Fruit fly (Drosophila melanogaster) whole organism, embryonic: ENCODE results near the gene Nph.

ENCODE experiments used
- Bgb ChIP-seq: fragments of 200-800 bp; sonication (Bioruptor generic); IDR thresholded peaks from 2 replicates; pipeline ENCODE4 v1.3.6; 2022; ENCODE audit warnings: missing biosample characterization, missing genetic modification characterization; ENCODE audit not compliant: partially characterized antibody
- CG11695 ChIP-seq: fragments of 200-800 bp; sonication (Bioruptor generic); IDR thresholded peaks from 3 replicates; pipeline ENCODE4 v1.3.6; 2022; ENCODE audit warnings: missing biosample characterization, missing genetic modification characterization
- CG12155 ChIP-seq: fragments of 200-800 bp; sonication (Bioruptor generic); optimal IDR thresholded peaks from 3 replicates; lab custom pipeline; 2016; ENCODE audit warnings: missing biosample characterization, missing genetic modification characterization
- CG1233 ChIP-seq: fragments of 200-800 bp; sonication (Bioruptor generic); optimal IDR thresholded peaks from 4 replicates; lab custom pipeline; 2018; ENCODE audit warnings: missing biosample characterization, mild to moderate bottlenecking, missing genetic modification characterization
- CG12391 ChIP-seq: fragments of 200-800 bp; sonication (Bioruptor generic); optimal IDR thresholded peaks from 3 replicates; lab custom pipeline; 2018; ENCODE audit warnings: missing biosample characterization, mild to moderate bottlenecking, missing genetic modification characterization, moderate library complexity
- CG13287 ChIP-seq: fragments of 200-800 bp; sonication (Bioruptor generic); IDR thresholded peaks from 2 replicates; pipeline ENCODE4 v1.3.6; 2022; ENCODE audit warnings: missing biosample characterization, missing genetic modification characterization; ENCODE audit not compliant: partially characterized antibody
- CG13775 ChIP-seq: fragments of 200-800 bp; sonication (Bioruptor generic); optimal IDR thresholded peaks from 3 replicates; lab custom pipeline; 2017; ENCODE audit warnings: missing biosample characterization, mild to moderate bottlenecking, missing genetic modification characterization
- CG1529 ChIP-seq: fragments of 200-800 bp; sonication (Bioruptor generic); optimal IDR thresholded peaks from 3 replicates; lab custom pipeline; 2018; ENCODE audit warnings: missing biosample characterization, missing genetic modification characterization
- CG16813 ChIP-seq: fragments of 200-800 bp; sonication (Bioruptor generic); IDR thresholded peaks from 3 replicates; pipeline ENCODE4 v1.3.6; 2022; ENCODE audit warnings: missing biosample characterization, missing genetic modification characterization; ENCODE audit not compliant: partially characterized antibody
- CG2875 ChIP-seq: fragments of 200-800 bp; sonication (Bioruptor generic); optimal IDR thresholded peaks from 2 replicates; lab custom pipeline; 2017; ENCODE audit warnings: missing biosample characterization, mild to moderate bottlenecking, missing genetic modification characterization, missing genetic modification reagents
- CG3726 ChIP-seq: fragments of 200-800 bp; sonication (Bioruptor generic); IDR thresholded peaks from 3 replicates; pipeline ENCODE4, ENCODE4 v1.3.6; 2022; ENCODE audit warnings: missing biosample characterization, missing genetic modification characterization
- CG4404 ChIP-seq: fragments of 200-800 bp; sonication (Bioruptor generic); IDR thresholded peaks from 2 replicates; pipeline ENCODE4 v1.3.6; 2022; ENCODE audit warnings: missing biosample characterization, missing genetic modification characterization
- CG4707 ChIP-seq: fragments of 200-800 bp; sonication (Bioruptor generic); optimal IDR thresholded peaks from 2 replicates; lab custom pipeline; 2018; ENCODE audit warnings: missing biosample characterization, mild to moderate bottlenecking, missing genetic modification characterization, moderate library complexity
- CG5180 ChIP-seq: fragments of 200-800 bp; sonication (Bioruptor generic); optimal IDR thresholded peaks from 3 replicates; lab custom pipeline; 2017; ENCODE audit warnings: missing biosample characterization, missing genetic modification characterization, mild to moderate bottlenecking, moderate library complexity, missing genetic modification reagents
- CG6272 ChIP-seq: fragments of 200-800 bp; sonication (Bioruptor generic); IDR thresholded peaks from 2 replicates; pipeline ENCODE4 v1.3.6; 2022; ENCODE audit warnings: missing biosample characterization, missing genetic modification characterization
- CG8089 ChIP-seq: fragments of 200-800 bp; sonication (Bioruptor generic); optimal IDR thresholded peaks from 3 replicates; lab custom pipeline; 2016; ENCODE audit warnings: missing biosample characterization, missing genetic modification characterization
- CG8924 ChIP-seq: fragments of 200-800 bp; optimal IDR thresholded peaks from 3 replicates; lab custom pipeline; 2019; ENCODE audit warnings: missing biosample characterization, mild to moderate bottlenecking, missing genetic modification characterization, moderate library complexity
- CG8944 ChIP-seq: fragments of 200-800 bp; sonication (Bioruptor generic); optimal IDR thresholded peaks from 3 replicates; lab custom pipeline; 2016; ENCODE audit warnings: missing biosample characterization, missing genetic modification characterization
- Dll ChIP-seq: fragments of 200-800 bp; sonication (Bioruptor generic); IDR thresholded peaks from 4 replicates; pipeline ENCODE4 v1.3.6; 2022; ENCODE audit warnings: missing biosample characterization, missing genetic modification characterization; ENCODE audit not compliant: partially characterized antibody
- Doc3 ChIP-seq: fragments of 200-800 bp; sonication (Bioruptor generic); IDR thresholded peaks from 3 replicates; pipeline ENCODE4 v1.3.6; 2022; ENCODE audit warnings: missing biosample characterization, missing genetic modification characterization; ENCODE audit not compliant: partially characterized antibody
- Drgx ChIP-seq: fragments of 200-800 bp; sonication (Bioruptor generic); IDR thresholded peaks from 2 replicates; pipeline ENCODE4 v1.3.6; 2022; ENCODE audit warnings: missing biosample characterization, missing genetic modification characterization
- Fer1 ChIP-seq: fragments of 200-800 bp; sonication (Bioruptor generic); optimal IDR thresholded peaks from 2 replicates; lab custom pipeline; 2017; ENCODE audit warnings: missing biosample characterization, mild to moderate bottlenecking, missing genetic modification characterization
- Lpt ChIP-seq: fragments of >200 bp; optimal IDR thresholded peaks from 2 replicates; lab custom pipeline; 2018; ENCODE audit warnings: missing biosample characterization, missing genetic modification characterization
- MTF-1 ChIP-seq: fragments of 200-800 bp; sonication (Bioruptor generic); optimal IDR thresholded peaks from 2 replicates; lab custom pipeline; 2018; ENCODE audit warnings: missing biosample characterization, mild to moderate bottlenecking, missing genetic modification characterization, borderline replicate concordance
- Neu2 ChIP-seq: fragments of 200-800 bp; sonication (Bioruptor generic); optimal IDR thresholded peaks from 3 replicates; lab custom pipeline; 2016; ENCODE audit warnings: missing biosample characterization, missing genetic modification characterization, borderline replicate concordance
- Nf-YC ChIP-seq: fragments of 200-800 bp; optimal IDR thresholded peaks from 3 replicates; lab custom pipeline; 2019; ENCODE audit warnings: missing biosample characterization, mild to moderate bottlenecking, missing genetic modification characterization, moderate library complexity
- Ptx1 ChIP-seq: fragments of 200-800 bp; sonication (Bioruptor generic); IDR thresholded peaks from 2 replicates; pipeline ENCODE4 v1.3.6; 2022; ENCODE audit warnings: missing biosample characterization, missing genetic modification characterization
- Scr ChIP-seq: fragments of 200-800 bp; sonication (Bioruptor generic); IDR thresholded peaks from 2 replicates; pipeline ENCODE4 v1.3.6; 2022; ENCODE audit warnings: missing biosample characterization, missing genetic modification characterization; ENCODE audit not compliant: partially characterized antibody
- Xbp1 ChIP-seq: fragments of 200-800 bp; sonication (Bioruptor generic); optimal IDR thresholded peaks from 3 replicates; lab custom pipeline; 2016; ENCODE audit warnings: missing biosample characterization, mild to moderate bottlenecking, missing genetic modification characterization
- ap ChIP-seq: fragments of 200-800 bp; sonication (Bioruptor generic); IDR thresholded peaks from 2 replicates; pipeline ENCODE4 v1.3.6; 2022; ENCODE audit warnings: missing biosample characterization, missing genetic modification characterization
- caup ChIP-seq: fragments of 200-800 bp; sonication (Bioruptor generic); optimal IDR thresholded peaks from 3 replicates; lab custom pipeline; 2017; ENCODE audit warnings: missing biosample characterization, mild to moderate bottlenecking, missing genetic modification characterization, moderate library complexity; ENCODE audit not compliant: severe bottlenecking
- chif ChIP-seq, 2 experiments: fragments of 200-800 bp; sonication (Bioruptor generic); optimal IDR thresholded peaks; 3 replicates each; lab custom pipeline; 2016; ENCODE audit warnings: missing biosample characterization in 2 of 2, missing genetic modification characterization in 2 of 2
- chm ChIP-seq: fragments of 200-800 bp; sonication (Bioruptor generic); IDR thresholded peaks from 2 replicates; pipeline ENCODE4 v1.3.6; 2022; ENCODE audit warnings: missing biosample characterization, missing genetic modification characterization
- ci ChIP-seq: fragments of 200-800 bp; sonication (Bioruptor generic); IDR thresholded peaks from 3 replicates; pipeline ENCODE4 v1.3.6; 2022; ENCODE audit warnings: missing biosample characterization, missing genetic modification characterization
- dysf ChIP-seq: fragments of 200-800 bp; sonication (Bioruptor generic); IDR thresholded peaks from 3 replicates; pipeline ENCODE4 v1.3.6; 2022; ENCODE audit warnings: missing biosample characterization, missing genetic modification characterization
- gce ChIP-seq: fragments of 200-800 bp; sonication (Bioruptor generic); IDR thresholded peaks from 3 replicates; pipeline ENCODE4 v1.3.6; 2022; ENCODE audit warnings: missing biosample characterization, missing genetic modification characterization
- gcm2 ChIP-seq: fragments of 200-800 bp; sonication (Bioruptor generic); optimal IDR thresholded peaks from 2 replicates; lab custom pipeline; 2016; ENCODE audit warnings: missing biosample characterization, missing genetic modification characterization
- ken ChIP-seq: fragments of 200-800 bp; sonication (Bioruptor generic); IDR thresholded peaks from 3 replicates; pipeline ENCODE4 v1.3.6; 2022; ENCODE audit warnings: missing biosample characterization, missing genetic modification characterization
- kni ChIP-seq: fragments of 200-800 bp; sonication (Bioruptor generic); optimal IDR thresholded peaks from 3 replicates; lab custom pipeline; 2017; ENCODE audit warnings: mild to moderate bottlenecking, missing biosample characterization, missing genetic modification reagents, missing genetic modification characterization
- lab ChIP-seq: fragments of 200-800 bp; sonication (Bioruptor generic); optimal IDR thresholded peaks from 3 replicates; lab custom pipeline; 2017; ENCODE audit warnings: missing biosample characterization, missing genetic modification characterization, mild to moderate bottlenecking, moderate library complexity, missing genetic modification reagents
- lilli ChIP-seq: fragments of 200-800 bp; sonication (Bioruptor generic); optimal IDR thresholded peaks from 3 replicates; lab custom pipeline; 2016; ENCODE audit warnings: missing biosample characterization, missing genetic modification characterization
- pho ChIP-seq: fragments of 200-800 bp; sonication (Bioruptor generic); optimal IDR thresholded peaks from 2 replicates; lab custom pipeline; 2016; ENCODE audit warnings: missing biosample characterization, missing genetic modification characterization
- psq ChIP-seq: fragments of 200-800 bp; sonication (Bioruptor generic); optimal IDR thresholded peaks from 2 replicates; lab custom pipeline; 2017; ENCODE audit warnings: missing biosample characterization, missing genetic modification characterization
- pzg ChIP-seq: fragments of 200-800 bp; sonication (Bioruptor generic); optimal IDR thresholded peaks from 3 replicates; lab custom pipeline; 2018; ENCODE audit warnings: missing biosample characterization, mild to moderate bottlenecking, missing genetic modification characterization, moderate library complexity
- ranshi ChIP-seq: fragments of 200-800 bp; sonication (Bioruptor generic); IDR thresholded peaks from 2 replicates; pipeline ENCODE4 v1.3.6; 2022; ENCODE audit warnings: missing biosample characterization, missing genetic modification characterization
- sna ChIP-seq: fragments of 200-800 bp; sonication (Bioruptor generic); IDR thresholded peaks from 2 replicates; pipeline ENCODE4 v1.3.6; 2022; ENCODE audit warnings: missing biosample characterization, missing genetic modification characterization; ENCODE audit not compliant: partially characterized antibody
- vvl ChIP-seq: fragments of 200-800 bp; sonication (Bioruptor generic); IDR thresholded peaks from 2 replicates; pipeline ENCODE4 v1.3.6; 2022; ENCODE audit warnings: missing biosample characterization, missing genetic modification characterization

Gene Nph

dm6 chr3R:30046029-30047001 lies 41.7 kb upstream of the Nph start, which contains the start of the genes RpL32 and CG7943 (continued):
- TF ChIP-seq Dll (GFP tag; lab: Robert Waterston, UW) = peak; percentile 100
- TF ChIP-seq sna = peak; percentile 100
- peak; percentile 86 for TF ChIP-seq CG1233
- peak; percentile 92 for TF ChIP-seq CG12391
- peak; percentile 95 for TF ChIP-seq Fer1 (GFP tag; lab: Kevin White, UChicago)
- peak; percentile 92 for TF ChIP-seq MTF-1 (GFP tag; lab: Kevin White, UChicago)
- TF ChIP-seq CG4707 = peak; percentile 80
- peak; percentile 62 for TF ChIP-seq psq (GFP tag; lab: Kevin White, UChicago)
- peak; percentile 92 for TF ChIP-seq pzg (GFP tag; lab: Kevin White, UChicago)
- peak; percentile 97 for TF ChIP-seq ranshi (GFP tag; lab: Robert Waterston, UW)
- peak; percentile 86 for TF ChIP-seq Nf-YC (tag; lab: Kevin White, UChicago)
- peak; percentile 85 for TF ChIP-seq gcm2
- peak; percentile 95 for TF ChIP-seq CG6272 (GFP tag; lab: Robert Waterston, UW)
- peak; percentile 96 for TF ChIP-seq dysf
- peak; percentile 92 for TF ChIP-seq kni (GFP tag; lab: Kevin White, UChicago)
- TF ChIP-seq CG13287 = peak; percentile 100
- peak; percentile 92 for TF ChIP-seq ap (GFP tag; lab: Robert Waterston, UW)
- TF ChIP-seq CG4404 (GFP tag; lab: Robert Waterston, UW) = peak; percentile 93
- TF ChIP-seq CG8089 (GFP tag; lab: Kevin White, UChicago) = peak; percentile 91
- TF ChIP-seq Lpt (GFP tag; lab: Kevin White, UChicago) = no peak
- TF ChIP-seq Bgb (GFP tag; lab: Robert Waterston, UW) = peak; percentile 100
- TF ChIP-seq CG12155 (GFP tag; lab: Kevin White, UChicago) = peak; percentile 78
- peak; percentile 97 for TF ChIP-seq CG8944 (GFP tag; lab: Kevin White, UChicago)
- TF ChIP-seq vvl (GFP tag; lab: Robert Waterston, UW) = peak; percentile 97
- TF ChIP-seq CG1529 (GFP tag; lab: Kevin White, UChicago) = peak; percentile 71
- TF ChIP-seq Neu2 (GFP tag; lab: Kevin White, UChicago) = peak; percentile 86
- TF ChIP-seq Doc3 (GFP tag; lab: Robert Waterston, UW) = peak; percentile 100
- peak; percentile 72 for TF ChIP-seq CG5180 (GFP tag; lab: Kevin White, UChicago)
- TF ChIP-seq lab (GFP tag; lab: Kevin White, UChicago) = peak; percentile 98
- peak; percentile 97 for TF ChIP-seq caup (GFP tag; lab: Kevin White, UChicago)
- peak; percentile 93 for TF ChIP-seq pho (GFP tag; lab: Kevin White, UChicago)
- TF ChIP-seq ken (GFP tag; lab: Robert Waterston, UW) = peak; percentile 95
- peak; percentile 97 for TF ChIP-seq chm (GFP tag; lab: Robert Waterston, UW)
- peak; percentile 100 for TF ChIP-seq CG16813 (GFP tag; lab: Robert Waterston, UW)
- peak; percentile 95 for TF ChIP-seq Ptx1 (GFP tag; lab: Robert Waterston, UW)
- peak; percentile 87 for TF ChIP-seq Xbp1 (GFP tag; lab: Kevin White, UChicago)
- peak; percentile 100 for TF ChIP-seq Scr (GFP tag; lab: Robert Waterston, UW)
- TF ChIP-seq CG2875 (GFP tag; lab: Kevin White, UChicago) = peak; percentile 83
- peak; percentile 80 to 97 for TF ChIP-seq chif (GFP tag; optimal IDR thresholded peaks at IDR 0.05; lab: Kevin White, UChicago)
- peak; percentile 91 for TF ChIP-seq CG3726 (GFP tag; lab: Robert Waterston, UW)
- peak; percentile 94 for TF ChIP-seq CG11695
- TF ChIP-seq Drgx (GFP tag; lab: Robert Waterston, UW) = peak; percentile 87
- TF ChIP-seq CG13775 (GFP tag; lab: Kevin White, UChicago) = peak; percentile 98
- TF ChIP-seq ci (GFP tag; lab: Robert Waterston, UW) = peak; percentile 97
- TF ChIP-seq CG8924 (tag; lab: Kevin White, UChicago) = peak; percentile 91
- peak; percentile 93 for TF ChIP-seq lilli (GFP tag; lab: Kevin White, UChicago)
- TF ChIP-seq gce (GFP tag; lab: Robert Waterston, UW) = peak; percentile 79
